Fruit fly (Drosophila melanogaster) whole organism, embryonic: ENCODE data around the gene CG16972.

Experiments used
- B-H2 ChIP-seq: fragments of 200-800 bp; sonication (Bioruptor generic); optimal IDR thresholded peaks from 2 replicates; lab custom pipeline; 2018; ENCODE audit warnings: missing biosample characterization, mild to moderate bottlenecking, missing genetic modification characterization
- Blimp-1 ChIP-seq: fragments of 200-800 bp; sonication (Bioruptor generic); optimal IDR thresholded peaks from 3 replicates; lab custom pipeline; 2018; ENCODE audit warnings: missing biosample characterization, missing genetic modification characterization, mild to moderate bottlenecking, moderate library complexity, missing genetic modification reagents
- CG12942 ChIP-seq: fragments of 200-800 bp; sonication (Bioruptor generic); optimal IDR thresholded peaks from 3 replicates; lab custom pipeline; 2016; ENCODE audit warnings: missing biosample characterization, missing genetic modification characterization
- CG14667 ChIP-seq: fragments of 200-800 bp; sonication (Bioruptor generic); IDR thresholded peaks from 2 replicates; pipeline ENCODE4 v1.3.6; 2022; ENCODE audit warnings: missing biosample characterization, missing genetic modification characterization
- CG17361 ChIP-seq: fragments of 200-800 bp; sonication (Bioruptor generic); IDR thresholded peaks from 3 replicates; pipeline ENCODE4 v1.3.6; 2022; ENCODE audit warnings: missing biosample characterization, missing genetic modification characterization
- CG17802 ChIP-seq: fragments of 200-800 bp; sonication (Bioruptor generic); optimal IDR thresholded peaks from 2 replicates; lab custom pipeline; 2018; ENCODE audit warnings: missing biosample characterization, mild to moderate bottlenecking, missing genetic modification characterization, moderate library complexity
- CG17912 ChIP-seq: fragments of 200-800 bp; sonication (Bioruptor generic); optimal IDR thresholded peaks from 2 replicates; lab custom pipeline; 2018; ENCODE audit warnings: missing biosample characterization, mild to moderate bottlenecking, missing genetic modification characterization
- CG1792 ChIP-seq: fragments of 200-800 bp; sonication (Bioruptor generic); optimal IDR thresholded peaks from 2 replicates; lab custom pipeline; 2016; ENCODE audit warnings: missing biosample characterization, missing genetic modification characterization
- CG18619 ChIP-seq: fragments of 200-800 bp; sonication (Bioruptor generic); optimal IDR thresholded peaks from 3 replicates; lab custom pipeline; 2017; ENCODE audit warnings: missing biosample characterization, mild to moderate bottlenecking, missing genetic modification characterization
- CG2678 ChIP-seq: fragments of 200-800 bp; sonication (Bioruptor generic); optimal IDR thresholded peaks from 3 replicates; lab custom pipeline; 2019; ENCODE audit warnings: missing biosample characterization, mild to moderate bottlenecking, missing genetic modification characterization, moderate library complexity
- CG2875 ChIP-seq: fragments of 200-800 bp; sonication (Bioruptor generic); optimal IDR thresholded peaks from 2 replicates; lab custom pipeline; 2017; ENCODE audit warnings: missing biosample characterization, mild to moderate bottlenecking, missing genetic modification characterization, missing genetic modification reagents
- CG30020 ChIP-seq: fragments of 200-800 bp; optimal IDR thresholded peaks from 2 replicates; lab custom pipeline; 2019; ENCODE audit warnings: missing biosample characterization, mild to moderate bottlenecking, missing genetic modification characterization, moderate library complexity
- CG3281 ChIP-seq: fragments of 200-800 bp; sonication (Bioruptor generic); optimal IDR thresholded peaks from 3 replicates; lab custom pipeline; 2017; ENCODE audit warnings: missing biosample characterization, mild to moderate bottlenecking, missing genetic modification characterization
- CG4707 ChIP-seq: fragments of 200-800 bp; sonication (Bioruptor generic); optimal IDR thresholded peaks from 2 replicates; lab custom pipeline; 2018; ENCODE audit warnings: missing biosample characterization, mild to moderate bottlenecking, missing genetic modification characterization, moderate library complexity
- CG4820 ChIP-seq: fragments of 200-800 bp; sonication (Bioruptor generic); optimal IDR thresholded peaks from 3 replicates; lab custom pipeline; 2016; ENCODE audit warnings: missing biosample characterization, missing genetic modification characterization
- CG5953 ChIP-seq: fragments of 200-800 bp; sonication (Bioruptor generic); IDR thresholded peaks from 2 replicates; pipeline ENCODE4 v1.3.6; 2022; ENCODE audit warnings: missing biosample characterization, missing genetic modification characterization
- CG6175 ChIP-seq: fragments of 200-800 bp; sonication (Bioruptor generic); IDR thresholded peaks from 3 replicates; pipeline ENCODE4 v1.3.6; 2022; ENCODE audit warnings: missing biosample characterization, missing genetic modification characterization
- CG6813 ChIP-seq: fragments of 200-800 bp; sonication (Bioruptor generic); optimal IDR thresholded peaks from 2 replicates; lab custom pipeline; 2017; ENCODE audit warnings: missing biosample characterization, missing genetic modification characterization, mild to moderate bottlenecking, moderate library complexity, missing genetic modification reagents
- CG7271 ChIP-seq: fragments of 200-800 bp; sonication (Bioruptor generic); optimal IDR thresholded peaks from 2 replicates; lab custom pipeline; 2018; ENCODE audit warnings: missing biosample characterization, mild to moderate bottlenecking, missing genetic modification characterization, moderate library complexity
- CG7839 ChIP-seq: fragments of 200-800 bp; sonication (Bioruptor generic); optimal IDR thresholded peaks from 3 replicates; lab custom pipeline; 2018; ENCODE audit warnings: missing biosample characterization, mild to moderate bottlenecking, missing genetic modification characterization, moderate library complexity
- CG8924 ChIP-seq: fragments of 200-800 bp; optimal IDR thresholded peaks from 3 replicates; lab custom pipeline; 2019; ENCODE audit warnings: missing biosample characterization, mild to moderate bottlenecking, missing genetic modification characterization, moderate library complexity
- CG9727 ChIP-seq: fragments of 200-800 bp; sonication (Bioruptor generic); optimal IDR thresholded peaks from 3 replicates; lab custom pipeline; 2017; ENCODE audit warnings: missing biosample characterization, mild to moderate bottlenecking, missing genetic modification characterization
- Dp ChIP-seq: fragments of 200-800 bp; sonication (Bioruptor generic); optimal IDR thresholded peaks from 2 replicates; lab custom pipeline; 2018; ENCODE audit warnings: missing biosample characterization, mild to moderate bottlenecking, missing genetic modification characterization, moderate library complexity
- Drgx ChIP-seq: fragments of 200-800 bp; sonication (Bioruptor generic); IDR thresholded peaks from 2 replicates; pipeline ENCODE4 v1.3.6; 2022; ENCODE audit warnings: missing biosample characterization, missing genetic modification characterization
- Hmr ChIP-seq: fragments of 200-800 bp; sonication (Bioruptor generic); optimal IDR thresholded peaks from 3 replicates; lab custom pipeline; 2017; ENCODE audit warnings: mild to moderate bottlenecking, missing biosample characterization, missing genetic modification reagents, missing genetic modification characterization
- Hmx ChIP-seq: fragments of 200-800 bp; sonication (Bioruptor generic); optimal IDR thresholded peaks from 2 replicates; lab custom pipeline; 2016; ENCODE audit warnings: missing biosample characterization, missing genetic modification characterization
- MBD-R2 ChIP-seq: fragments of 200-800 bp; sonication (Bioruptor generic); IDR thresholded peaks from 2 replicates; pipeline ENCODE4 v1.3.6; 2022; ENCODE audit warnings: missing biosample characterization, missing genetic modification characterization
- MTF-1 ChIP-seq: fragments of 200-800 bp; sonication (Bioruptor generic); optimal IDR thresholded peaks from 2 replicates; lab custom pipeline; 2018; ENCODE audit warnings: missing biosample characterization, mild to moderate bottlenecking, missing genetic modification characterization, borderline replicate concordance
- Nf-YB ChIP-seq: fragments of 200-800 bp; sonication (Bioruptor generic); optimal IDR thresholded peaks from 3 replicates; lab custom pipeline; 2019; ENCODE audit warnings: missing biosample characterization, mild to moderate bottlenecking, missing genetic modification characterization, moderate library complexity
- Pdp1 ChIP-seq, 2 experiments: fragments of 200-800 bp; sonication (Bioruptor generic); optimal IDR thresholded peaks; 3 replicates each; lab custom pipeline; 2016; ENCODE audit warnings: missing biosample characterization in 2 of 2, missing genetic modification characterization in 2 of 2, mild to moderate bottlenecking in 1 of 2, moderate library complexity in 1 of 2
- Spps ChIP-seq: fragments of 200-800 bp; sonication (Bioruptor generic); optimal IDR thresholded peaks from 2 replicates; lab custom pipeline; 2018; ENCODE audit warnings: missing biosample characterization, mild to moderate bottlenecking, missing genetic modification characterization
- bab2 ChIP-seq: fragments of 200-800 bp; sonication (Bioruptor generic); optimal IDR thresholded peaks from 2 replicates; lab custom pipeline; 2016; ENCODE audit warnings: missing biosample characterization, missing genetic modification characterization
- chn ChIP-seq: fragments of 200-800 bp; sonication (Bioruptor generic); optimal IDR thresholded peaks from 2 replicates; lab custom pipeline; 2016; ENCODE audit warnings: missing biosample characterization, missing genetic modification characterization
- ci ChIP-seq: fragments of 200-800 bp; sonication (Bioruptor generic); IDR thresholded peaks from 3 replicates; pipeline ENCODE4 v1.3.6; 2022; ENCODE audit warnings: missing biosample characterization, missing genetic modification characterization
- crc ChIP-seq: fragments of 200-800 bp; sonication (Bioruptor generic); optimal IDR thresholded peaks from 2 replicates; lab custom pipeline; 2016; ENCODE audit warnings: missing biosample characterization, missing genetic modification characterization
- croc ChIP-seq: fragments of 200-800 bp; sonication (Bioruptor generic); conservative IDR thresholded peaks from 3 replicates; pipeline ENCODE4 v1.3.6; 2022; ENCODE audit warnings: missing biosample characterization, missing genetic modification characterization
- cwo ChIP-seq: fragments of 200-800 bp; sonication (Bioruptor generic); optimal IDR thresholded peaks from 3 replicates; lab custom pipeline; 2017; ENCODE audit warnings: missing biosample characterization, missing genetic modification characterization, mild to moderate bottlenecking, moderate library complexity, missing genetic modification reagents
- dmrt11E ChIP-seq: fragments of 200-800 bp; sonication (Bioruptor generic); optimal IDR thresholded peaks from 3 replicates; lab custom pipeline; 2018; ENCODE audit warnings: missing biosample characterization, mild to moderate bottlenecking, missing genetic modification characterization, moderate library complexity
- eve ChIP-seq, 2 experiments: fragments of >200 bp; optimal IDR thresholded peaks; 2 replicates each; lab custom pipeline; 2017; ENCODE audit warnings: missing biosample characterization in 2 of 2, missing genetic modification characterization in 2 of 2
- gcm ChIP-seq: fragments of 200-800 bp; sonication (Bioruptor generic); optimal IDR thresholded peaks from 2 replicates; lab custom pipeline; 2019; ENCODE audit warnings: missing biosample characterization, mild to moderate bottlenecking, missing genetic modification characterization, moderate library complexity
- gfzf ChIP-seq: fragments of 200-800 bp; sonication (Bioruptor generic); optimal IDR thresholded peaks from 2 replicates; lab custom pipeline; 2016; ENCODE audit warnings: missing biosample characterization, mild to moderate bottlenecking, missing genetic modification characterization, moderate library complexity
- knrl ChIP-seq: fragments of 200-800 bp; sonication (Bioruptor generic); IDR thresholded peaks from 3 replicates; pipeline ENCODE4 v1.3.6; 2022; ENCODE audit warnings: missing biosample characterization, missing genetic modification characterization; ENCODE audit not compliant: partially characterized antibody
- pan ChIP-seq, 4 experiments: fragments of >200 bp in 3 of 4; fragments of 200-800 bp in 1 of 4; sonication (Bioruptor generic) in 1 of 4; optimal IDR thresholded peaks in 3 of 4; IDR thresholded peaks in 1 of 4; 2 replicates each; pipeline versions ENCODE4 v1.3.6 to Lab custom; 2017 to 2022; ENCODE audit warnings: missing biosample characterization in 2 of 4, missing genetic modification characterization in 2 of 4, mixed read lengths in 1 of 4
- pum ChIP-seq: fragments of 200-800 bp; sonication (Bioruptor generic); optimal IDR thresholded peaks from 2 replicates; lab custom pipeline; 2016; ENCODE audit warnings: missing biosample characterization, missing genetic modification characterization
- pzg ChIP-seq: fragments of 200-800 bp; sonication (Bioruptor generic); optimal IDR thresholded peaks from 3 replicates; lab custom pipeline; 2018; ENCODE audit warnings: missing biosample characterization, mild to moderate bottlenecking, missing genetic modification characterization, moderate library complexity
- scrt ChIP-seq: fragments of 200-800 bp; sonication (Bioruptor generic); optimal IDR thresholded peaks from 2 replicates; lab custom pipeline; 2018; ENCODE audit warnings: missing biosample characterization, mild to moderate bottlenecking, missing genetic modification characterization, moderate library complexity
- sr ChIP-seq: fragments of 200-800 bp; sonication (Bioruptor generic); IDR thresholded peaks from 3 replicates; pipeline ENCODE4 v1.3.6; 2022; ENCODE audit warnings: missing biosample characterization, missing genetic modification characterization
- vfl ChIP-seq: fragments of 200-800 bp; sonication (Bioruptor generic); optimal IDR thresholded peaks from 2 replicates; lab custom pipeline; 2016; ENCODE audit warnings: missing biosample characterization, missing genetic modification characterization

Gene CG16972

dm6 chr2L:13179095-13179494 is 24.0 kb downstream of the CG16972 start, which contains the start of gene Alg7 (continued):
- TF ChIP-seq Spps (tag; lab: Kevin White, UChicago) (no peak), crc (GFP tag; lab: Kevin White, UChicago) (no peak), cwo (GFP tag; lab: Kevin White, UChicago) (no peak), bab2 (GFP tag; lab: Kevin White, UChicago) (no peak), chn (GFP tag; lab: Kevin White, UChicago) (no peak), CG17912 (GFP tag; lab: Kevin White, UChicago) (no peak), pum (GFP tag; lab: Kevin White, UChicago) (no peak), MBD-R2 (GFP tag; lab: Robert Waterston, UW) (peak; percentile 82), CG4820 (GFP tag; lab: Kevin White, UChicago) (no peak), gfzf (peak; percentile 43), pzg (peak; percentile 45), gcm (GFP tag; lab: Kevin White, UChicago) (no peak), Blimp-1 (GFP tag; lab: Kevin White, UChicago) (no peak), CG7271 (tag; lab: Kevin White, UChicago) (no peak), CG9727 (GFP tag; lab: Kevin White, UChicago) (no peak), CG18619 (no peak), MTF-1 (GFP tag; lab: Kevin White, UChicago) (no peak), CG7839 (no peak), CG30020 (tag; lab: Kevin White, UChicago) (no peak), Dp (peak; percentile 37), CG14667 (GFP tag; lab: Robert Waterston, UW) (no peak), ci (GFP tag; lab: Robert Waterston, UW) (0 out of 3 replicates have a peak, but pooled peaks have one; percentile 10)

dm6 chr2L:13176701-13177249 is 26.3 kb downstream of the CG16972 start, which contains the start of the genes Sfmbt and CG5439:
Gene Sfmbt, minus strand, starts transcription at chr2L:13176785.
Gene CG5439, plus strand, starts transcription at chr2L:13177150.
- TF ChIP-seq CG2678 (tag; lab: Kevin White, UChicago) (no peak), Hmx (GFP tag; lab: Kevin White, UChicago) (peak; percentile 33), Hmr (GFP tag; lab: Kevin White, UChicago) (no peak), vfl (GFP tag; lab: Kevin White, UChicago) (peak; percentile 56), CG12942 (GFP tag; lab: Kevin White, UChicago) (peak; percentile 78), knrl (GFP tag; lab: Robert Waterston, UW) (peak; percentile 62), sr (GFP tag; lab: Robert Waterston, UW) (no peak), CG8924 (tag; lab: Kevin White, UChicago) (peak; percentile 80), dmrt11E (tag; lab: Kevin White, UChicago) (peak; percentile 65), Drgx (peak; percentile 34; the same call in 1 of the 2 replicates), crc (GFP tag; lab: Kevin White, UChicago) (peak; percentile 29), pan (optimal IDR thresholded peaks at IDR 0.05; lab: Kevin White, UChicago) (no peak), pan (GFP tag; optimal IDR thresholded peaks at IDR 0.05 in 1 of 2, IDR thresholded peaks at IDR 0.05 in 1 of 2) (peak in 1 of 2 experiments; percentile 15), CG17361 (no peak; the same call in 1 of the 3 replicates), Nf-YB (GFP tag; lab: Kevin White, UChicago) (peak; percentile 21), B-H2 (GFP tag; lab: Kevin White, UChicago) (no peak), CG6175 (peak; percentile 50; the same call in 1 of the 3 replicates), eve (GFP tag; optimal IDR thresholded peaks at IDR 0.05; lab: Kevin White, UChicago) (no peak), CG4707 (GFP tag; lab: Kevin White, UChicago) (no peak), CG3281 (GFP tag; lab: Kevin White, UChicago) (peak; percentile 84), Pdp1 (GFP tag; optimal IDR thresholded peaks at IDR 0.05; lab: Kevin White, UChicago) (peak; percentile 57 to 77), CG5953 (GFP tag; lab: Robert Waterston, UW) (no peak), CG17802 (tag; lab: Kevin White, UChicago) (peak; percentile 43), CG1792 (peak; percentile 31), scrt (GFP tag; lab: Kevin White, UChicago) (no peak), croc (peak; percentile 61), CG6813 (GFP tag; lab: Kevin White, UChicago) (no peak), CG2875 (no peak)
